Worm (Caenorhabditis elegans): ENCODE results near the gene F22B5.4.

ce11 chrII:8464448-8464898, 15.0 kb downstream of the F22B5.4 start, which contains the start of gene fars-3:
- TF ChIP-seq nhr-90 (tag; optimal IDR thresholded peaks at IDR 0.05; ENCODE audit: poor library complexity) (no peak), pag-3 (tag; optimal IDR thresholded peaks at IDR 0.05; ENCODE audit: borderline replicate concordance, insufficient read depth) (no peak), elt-3 (tag; optimal IDR thresholded peaks at IDR 0.05) (no peak)

Data from whole organism, L1 larva.